Fruit fly (Drosophila melanogaster) Kc167 (cell line): Measurements from ENCODE around the gene CG1738.

Experiments used
- Myc ChIP-seq: fragments of >200 bp; optimal IDR thresholded peaks from 2 replicates; lab custom pipeline; 2017; ENCODE audit warnings: missing external identifiers
- Sin3A ChIP-seq: fragments of >200 bp; optimal IDR thresholded peaks from 2 replicates; lab custom pipeline; 2018; ENCODE audit warnings: missing external identifiers
- h ChIP-seq: fragments of >200 bp; optimal IDR thresholded peaks from 3 replicates; lab custom pipeline; 2018; ENCODE audit warnings: missing external identifiers
- insv ChIP-seq: fragments of >200 bp; optimal IDR thresholded peaks from 3 replicates; lab custom pipeline; 2018; ENCODE audit warnings: missing external identifiers
- psq ChIP-seq: fragments of >200 bp; optimal IDR thresholded peaks from 2 replicates; lab custom pipeline; 2017; ENCODE audit warnings: missing external identifiers
- ttk ChIP-seq: sonication (Bioruptor generic); optimal IDR thresholded peaks from 2 replicates; lab custom pipeline; 2017; ENCODE audit warnings: missing external identifiers

Gene CG1738

DNA sequence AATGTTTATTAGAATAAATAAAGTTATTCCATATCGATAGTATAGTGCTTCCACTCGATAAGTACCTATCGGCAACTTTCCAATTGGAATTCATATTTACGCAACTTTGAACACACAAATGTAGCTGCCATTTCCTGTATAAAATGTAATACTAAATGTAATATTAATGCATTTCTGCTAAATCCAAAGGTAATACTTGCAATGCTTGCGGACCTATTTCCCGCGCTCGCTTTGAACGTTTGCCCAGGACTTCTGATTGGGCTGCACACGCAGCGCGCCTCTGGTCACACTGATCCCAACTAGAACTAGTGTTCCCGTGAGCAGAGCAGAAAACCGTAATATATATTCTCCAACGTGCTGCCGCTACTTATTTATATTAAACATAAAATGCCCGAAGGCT, 20.5 kb downstream of the CG1738 start, which contains the start of gene dlg1:
dlg1 (plus strand) TSS at position 292 of the 400 bp plus-strand sequence.
- TF ChIP-seq Myc (lab: Kevin White, UChicago) (no peak), Sin3A (no peak), h (lab: Kevin White, UChicago) (no peak), psq (peak; percentile 53), ttk (lab: Kevin White, UChicago) (no peak), insv (lab: Kevin White, UChicago) (peak; percentile 86)

dm6 chrX:11370792-11371191, 21.9 kb downstream of the CG1738 start:
- no peak for TF ChIP-seq h (lab: Kevin White, UChicago)
- TF ChIP-seq Sin3A, result no peak

- TF ChIP-seq Sin3A, result no peak
- no peak for TF ChIP-seq ttk (lab: Kevin White, UChicago)
- no peak for TF ChIP-seq psq
- TF ChIP-seq insv (lab: Kevin White, UChicago), result no peak
- no peak for TF ChIP-seq h (lab: Kevin White, UChicago)
- no peak for TF ChIP-seq Myc (lab: Kevin White, UChicago)
Measured at dm6 chrX:11371613-11372012, 22.8 kb downstream of the CG1738 start.

- no peak for TF ChIP-seq ttk (lab: Kevin White, UChicago)
Measured at dm6 chrX:11372764-11373712, 24.2 kb downstream of the CG1738 start.

DNA sequence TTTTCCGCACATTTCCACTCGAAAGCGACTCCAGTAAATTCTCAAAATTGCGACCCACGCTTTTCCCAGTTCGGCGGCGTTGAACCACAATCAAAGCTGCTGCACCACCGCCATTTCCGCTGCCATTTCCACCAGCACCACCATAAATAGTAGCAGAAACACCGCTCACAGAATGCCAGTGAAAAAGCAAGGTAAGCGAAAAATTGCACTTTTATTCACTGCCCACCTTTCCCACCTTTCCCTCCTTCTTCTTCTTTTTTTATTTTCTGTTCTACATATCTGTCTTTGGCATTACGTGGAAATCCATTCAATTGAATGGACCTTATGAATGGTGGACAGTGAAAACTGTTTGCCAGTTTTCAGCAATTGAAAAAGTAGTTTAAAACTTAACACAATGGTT, 25.5 kb downstream of the CG1738 start:
- TF ChIP-seq Sin3A (no peak), h (lab: Kevin White, UChicago) (no peak), insv (lab: Kevin White, UChicago) (no peak), Myc (lab: Kevin White, UChicago) (no peak), psq (no peak), ttk (lab: Kevin White, UChicago) (no peak)

- no peak for TF ChIP-seq ttk (lab: Kevin White, UChicago)
- TF ChIP-seq psq, result no peak
- no peak for TF ChIP-seq Myc (lab: Kevin White, UChicago)
- no peak for TF ChIP-seq insv (lab: Kevin White, UChicago)
- TF ChIP-seq Sin3A, result no peak
- no peak for TF ChIP-seq h (lab: Kevin White, UChicago)
Measured at dm6 chrX:11378388-11378787, 29.5 kb downstream of the CG1738 start.

- TF ChIP-seq ttk (lab: Kevin White, UChicago) (no peak), Sin3A (no peak), psq (no peak), Myc (lab: Kevin White, UChicago) (no peak), h (lab: Kevin White, UChicago) (no peak)
Measured at dm6 chrX:11379139-11379538, 30.3 kb downstream of the CG1738 start.

dm6 chrX:11379747-11380146, 30.9 kb downstream of the CG1738 start:
- TF ChIP-seq psq (no peak), Myc (lab: Kevin White, UChicago) (no peak), Sin3A (no peak), ttk (lab: Kevin White, UChicago) (no peak)

DNA sequence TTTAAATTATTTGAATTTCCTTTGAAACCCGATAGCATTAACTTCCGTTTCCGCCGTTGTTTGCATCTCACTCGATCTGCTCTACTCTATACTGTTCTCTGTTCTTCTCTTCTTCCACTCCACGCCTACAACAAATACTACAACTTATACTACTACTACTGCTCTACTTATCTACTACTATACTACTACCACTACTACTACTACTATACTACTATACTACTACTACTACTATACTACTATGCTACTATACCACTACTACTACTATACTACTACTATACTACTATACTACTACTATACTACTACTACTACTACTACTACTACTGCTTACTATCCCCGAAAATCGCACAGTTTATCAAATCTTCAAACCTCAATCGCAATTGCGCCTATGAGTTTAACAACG, 33.7 kb downstream of the CG1738 start:
- TF ChIP-seq insv (lab: Kevin White, UChicago) (no peak), Sin3A (no peak), Myc (lab: Kevin White, UChicago) (no peak), ttk (lab: Kevin White, UChicago) (no peak), psq (no peak), h (lab: Kevin White, UChicago) (no peak)

DNA sequence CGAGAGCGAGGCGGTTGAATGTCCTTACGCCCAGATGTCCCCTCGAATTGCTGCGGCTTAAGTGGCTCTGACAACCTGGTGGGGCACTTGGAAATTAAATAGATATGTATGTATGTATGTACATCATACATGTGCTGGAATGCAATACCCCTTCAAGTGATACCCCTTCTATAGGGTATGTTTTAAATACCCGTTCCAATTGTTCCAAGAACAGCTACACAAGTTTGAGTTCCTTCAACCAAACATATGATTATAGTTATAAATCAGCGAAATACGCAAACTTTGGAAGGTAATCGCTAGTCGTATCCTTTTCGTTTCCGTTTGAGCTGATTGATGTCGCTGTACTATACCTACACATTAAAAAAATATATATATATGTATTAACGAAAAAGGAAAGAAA, 34.7 kb downstream of the CG1738 start:
- TF ChIP-seq psq, result no peak
- TF ChIP-seq ttk (lab: Kevin White, UChicago), result no peak
- no peak for TF ChIP-seq h (lab: Kevin White, UChicago)
- no peak for TF ChIP-seq Myc (lab: Kevin White, UChicago)
- TF ChIP-seq Sin3A, result no peak
- no peak for TF ChIP-seq insv (lab: Kevin White, UChicago)

DNA sequence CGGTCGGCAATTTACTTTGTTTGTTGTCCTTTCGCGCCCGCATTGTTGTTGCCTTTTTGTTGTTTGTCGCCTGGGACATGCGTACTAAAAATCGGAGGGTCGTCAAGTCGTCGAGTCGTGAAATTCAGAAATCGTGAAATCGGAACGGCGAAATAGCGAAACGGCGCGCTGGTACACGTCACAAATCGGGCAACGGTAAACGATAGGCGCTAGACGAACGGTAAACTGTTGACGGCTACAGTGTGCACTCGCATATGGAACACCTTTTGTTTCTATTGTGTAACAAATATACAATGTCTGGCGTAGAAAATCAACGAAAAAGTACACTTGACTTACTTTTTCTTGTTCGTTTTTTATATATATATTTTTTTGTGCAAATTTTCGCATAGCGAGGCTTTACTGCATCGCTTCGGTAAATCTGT, 35.2 kb downstream of the CG1738 start:
- TF ChIP-seq Myc (lab: Kevin White, UChicago) (no peak), psq (no peak), Sin3A (no peak), h (lab: Kevin White, UChicago) (no peak), insv (lab: Kevin White, UChicago) (no peak), ttk (lab: Kevin White, UChicago) (no peak)

DNA sequence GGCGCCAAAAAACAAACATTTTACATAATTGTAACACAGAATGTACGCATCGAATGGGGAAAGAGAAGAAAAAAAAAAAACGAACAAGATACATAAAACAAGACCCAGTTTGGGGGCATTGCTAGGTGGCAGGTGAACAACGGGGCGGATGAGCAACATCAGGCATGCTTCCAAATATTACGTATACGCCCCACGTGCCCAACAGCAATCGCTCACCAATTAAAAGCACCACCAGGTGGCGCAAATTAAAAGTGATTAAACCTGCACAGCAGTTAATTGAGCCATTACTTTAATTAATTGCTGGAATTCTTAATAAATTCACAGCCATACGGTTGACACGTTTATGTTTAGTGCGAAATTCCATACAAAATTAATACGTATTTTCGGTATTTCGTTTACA, 36.6 kb downstream of the CG1738 start:
- TF ChIP-seq ttk (lab: Kevin White, UChicago), result no peak
- no peak for TF ChIP-seq Myc (lab: Kevin White, UChicago)
- no peak for TF ChIP-seq h (lab: Kevin White, UChicago)
- no peak for TF ChIP-seq insv (lab: Kevin White, UChicago)
- TF ChIP-seq psq, result no peak
- TF ChIP-seq Sin3A, result no peak
